Worm (Caenorhabditis elegans) whole organism, mixed stage, embryonic: ENCODE data around the gene H43I07.1.
A peak's percentile ranks its signal among the peaks of the same experiment; 100 is the strongest.

Source experiments
- M03D4.4 ChIP-seq: sonication (generic microtip); optimal IDR thresholded peaks from 2 replicates; lab custom pipeline; 2017; ENCODE audit warnings: mild to moderate bottlenecking, missing genetic modification characterization, missing compliant biosample characterization
- bed-3 ChIP-seq: fragments of 200-800 bp; sonication (Bioruptor generic); optimal IDR thresholded peaks from 3 replicates; lab custom pipeline; 2018; ENCODE audit warnings: mild to moderate bottlenecking, missing genetic modification characterization, moderate library complexity, missing compliant biosample characterization
- blmp-1 ChIP-seq: fragments of 150-350 bp; optimal IDR thresholded peaks from 2 replicates; lab custom pipeline; 2014; ENCODE audit warnings: missing biosample characterization, missing genetic modification characterization
- ceh-39 ChIP-seq: fragments of 150-350 bp; optimal IDR thresholded peaks from 2 replicates; lab custom pipeline; 2014; ENCODE audit warnings: missing biosample characterization, missing genetic modification characterization
- ceh-43 ChIP-seq: fragments of 200-800 bp; sonication (Bioruptor generic); optimal IDR thresholded peaks from 2 replicates; lab custom pipeline; 2018; ENCODE audit warnings: mild to moderate bottlenecking, missing genetic modification characterization, moderate library complexity, missing compliant biosample characterization
- ceh-83 ChIP-seq: fragments of 200-800 bp; sonication (Bioruptor generic); optimal IDR thresholded peaks from 2 replicates; lab custom pipeline; 2018; ENCODE audit warnings: mild to moderate bottlenecking, missing genetic modification characterization, missing compliant biosample characterization
- cnd-1 ChIP-seq: fragments of 200-800 bp; sonication (Bioruptor generic); optimal IDR thresholded peaks from 2 replicates; lab custom pipeline; 2018; ENCODE audit warnings: mild to moderate bottlenecking, missing genetic modification characterization, missing compliant biosample characterization
- drap-1 ChIP-seq: fragments of 200-800 bp; sonication (Bioruptor generic); optimal IDR thresholded peaks from 3 replicates; lab custom pipeline; 2018; ENCODE audit warnings: mild to moderate bottlenecking, missing genetic modification characterization, missing compliant biosample characterization
- elt-3 ChIP-seq: fragments of 150-350 bp; optimal IDR thresholded peaks from 2 replicates; lab custom pipeline; 2014; ENCODE audit warnings: missing biosample characterization, missing genetic modification characterization
- flh-1 ChIP-seq: fragments of 200-800 bp; sonication (Bioruptor generic); optimal IDR thresholded peaks from 2 replicates; lab custom pipeline; 2018; ENCODE audit warnings: mild to moderate bottlenecking, missing genetic modification characterization, moderate library complexity, missing compliant biosample characterization
- ham-2 ChIP-seq: fragments of 200-800 bp; sonication (Bioruptor generic); optimal IDR thresholded peaks from 2 replicates; lab custom pipeline; 2018; ENCODE audit warnings: mild to moderate bottlenecking, missing genetic modification characterization, missing compliant biosample characterization
- hlh-1 ChIP-seq: fragments of 150-350 bp; optimal IDR thresholded peaks from 2 replicates; lab custom pipeline; 2014; ENCODE audit warnings: missing biosample characterization, missing genetic modification reagents, missing genetic modification characterization
- lin-13 ChIP-seq: fragments of 150-350 bp; optimal IDR thresholded peaks from 2 replicates; lab custom pipeline; 2014; ENCODE audit warnings: missing biosample characterization, missing genetic modification characterization
- lin-32 ChIP-seq: fragments of 200-800 bp; sonication (Bioruptor generic); optimal IDR thresholded peaks from 2 replicates; lab custom pipeline; 2018; ENCODE audit warnings: mild to moderate bottlenecking, missing genetic modification characterization, missing compliant biosample characterization
- lsy-2 ChIP-seq: fragments of 150-350 bp; optimal IDR thresholded peaks from 2 replicates; lab custom pipeline; 2014; ENCODE audit warnings: missing biosample characterization, missing genetic modification characterization
- mab-5 ChIP-seq: fragments of 150-350 bp; optimal IDR thresholded peaks from 2 replicates; lab custom pipeline; 2014; ENCODE audit warnings: missing biosample characterization, missing genetic modification characterization
- mep-1 ChIP-seq: fragments of 150-350 bp; optimal IDR thresholded peaks from 2 replicates; lab custom pipeline; 2017; ENCODE audit warnings: missing biosample characterization, missing genetic modification reagents, missing genetic modification characterization, inconsistent platforms
- mls-2 ChIP-seq: sonication (generic microtip); optimal IDR thresholded peaks from 2 replicates; lab custom pipeline; 2016; ENCODE audit warnings: mild to moderate bottlenecking, missing genetic modification characterization, moderate library complexity, missing compliant biosample characterization
- nhr-12 ChIP-seq: fragments of 150-350 bp; optimal IDR thresholded peaks from 2 replicates; lab custom pipeline; 2014; ENCODE audit warnings: missing biosample characterization, missing genetic modification characterization
- nhr-2 ChIP-seq: fragments of 150-350 bp; optimal IDR thresholded peaks from 2 replicates; lab custom pipeline; 2014; ENCODE audit warnings: missing biosample characterization, missing genetic modification characterization
- nhr-237 ChIP-seq: fragments of 150-350 bp; optimal IDR thresholded peaks from 2 replicates; lab custom pipeline; 2014; ENCODE audit warnings: missing biosample characterization, missing genetic modification characterization
- nhr-28 ChIP-seq: fragments of 150-350 bp; optimal IDR thresholded peaks from 2 replicates; lab custom pipeline; 2014; ENCODE audit warnings: missing biosample characterization, missing genetic modification characterization
- nhr-76 ChIP-seq: sonication (generic microtip); optimal IDR thresholded peaks from 2 replicates; lab custom pipeline; 2017; ENCODE audit warnings: missing biosample characterization, missing genetic modification characterization
- pha-4 ChIP-seq: fragments of 150-350 bp; optimal IDR thresholded peaks from 2 replicates; lab custom pipeline; 2018; ENCODE audit warnings: missing biosample characterization, missing genetic modification reagents, missing genetic modification characterization
- sem-2 ChIP-seq: fragments of 200-800 bp; sonication (Bioruptor generic); optimal IDR thresholded peaks from 2 replicates; lab custom pipeline; 2018; ENCODE audit warnings: mild to moderate bottlenecking, missing genetic modification characterization, missing compliant biosample characterization
- snpc-4 ChIP-seq: fragments of 150-350 bp; optimal IDR thresholded peaks from 2 replicates; lab custom pipeline; 2014; ENCODE audit warnings: missing biosample characterization, missing genetic modification characterization
- sptf-1 ChIP-seq: sonication (generic microtip); optimal IDR thresholded peaks from 2 replicates; lab custom pipeline; 2017; ENCODE audit warnings: mild to moderate bottlenecking, missing genetic modification characterization, moderate library complexity, missing compliant biosample characterization
- tbx-8 ChIP-seq: fragments of 200-800 bp; sonication (Bioruptor generic); optimal IDR thresholded peaks from 2 replicates; lab custom pipeline; 2018; ENCODE audit warnings: mild to moderate bottlenecking, missing genetic modification characterization, moderate library complexity, missing compliant biosample characterization
- unc-120 ChIP-seq: sonication (generic microtip); optimal IDR thresholded peaks from 2 replicates; lab custom pipeline; 2017; ENCODE audit warnings: missing genetic modification characterization, missing compliant biosample characterization; ENCODE audit not compliant: poor library complexity, severe bottlenecking
- unc-39 ChIP-seq: fragments of 150-350 bp; optimal IDR thresholded peaks from 2 replicates; lab custom pipeline; 2014; ENCODE audit warnings: missing biosample characterization, missing genetic modification characterization
- unc-62 ChIP-seq: fragments of 150-350 bp; optimal IDR thresholded peaks from 2 replicates; lab custom pipeline; 2014; ENCODE audit warnings: missing biosample characterization, missing genetic modification reagents, missing genetic modification characterization
- zip-8 ChIP-seq: fragments of 150-350 bp; optimal IDR thresholded peaks from 2 replicates; lab custom pipeline; 2014; ENCODE audit warnings: missing biosample characterization, missing genetic modification characterization

The H43I07.1 gene

DNA sequence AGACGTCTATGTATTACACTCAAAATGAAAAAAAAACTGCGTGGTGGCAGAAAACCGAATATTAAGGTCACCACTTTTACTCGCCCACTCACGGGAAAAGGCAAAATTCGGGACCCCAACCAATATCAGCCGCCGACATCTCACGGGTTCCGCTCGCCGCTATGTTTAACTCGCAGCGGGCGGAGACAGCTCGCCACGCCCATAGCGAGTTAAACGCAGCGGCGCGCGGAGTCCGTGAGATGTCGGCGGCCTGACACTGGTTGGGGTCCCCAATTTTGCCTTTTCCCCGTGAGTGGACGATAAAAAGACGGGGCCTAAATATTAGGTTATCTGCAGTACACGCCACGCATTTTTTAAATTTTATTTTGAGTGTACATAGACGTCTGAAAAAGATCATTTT lies 22.0 kb upstream of the H43I07.1 start:
- TF ChIP-seq mls-2 (tag; lab: Kevin White, UChicago) (no peak), lsy-2 (tag; lab: Kevin White, UChicago) (no peak), ham-2 (no peak), bed-3 (GFP tag; lab: Kevin White, UChicago) (no peak), hlh-1 (tag; lab: Kevin White, UChicago) (no peak), elt-3 (tag; lab: Kevin White, UChicago) (no peak), nhr-76 (tag; lab: Kevin White, UChicago) (no peak), sem-2 (GFP tag; lab: Kevin White, UChicago) (no peak), snpc-4 (tag; lab: Kevin White, UChicago) (no peak), zip-8 (tag; lab: Kevin White, UChicago) (no peak), blmp-1 (tag; lab: Kevin White, UChicago) (no peak), lin-32 (GFP tag; lab: Kevin White, UChicago) (no peak), ceh-83 (GFP tag; lab: Kevin White, UChicago) (no peak), unc-39 (tag; lab: Kevin White, UChicago) (no peak), sptf-1 (tag; lab: Kevin White, UChicago) (no peak), pha-4 (tag; lab: Kevin White, UChicago) (no peak), mep-1 (tag; lab: Kevin White, UChicago) (no peak), nhr-237 (no peak), unc-120 (no peak)

DNA sequence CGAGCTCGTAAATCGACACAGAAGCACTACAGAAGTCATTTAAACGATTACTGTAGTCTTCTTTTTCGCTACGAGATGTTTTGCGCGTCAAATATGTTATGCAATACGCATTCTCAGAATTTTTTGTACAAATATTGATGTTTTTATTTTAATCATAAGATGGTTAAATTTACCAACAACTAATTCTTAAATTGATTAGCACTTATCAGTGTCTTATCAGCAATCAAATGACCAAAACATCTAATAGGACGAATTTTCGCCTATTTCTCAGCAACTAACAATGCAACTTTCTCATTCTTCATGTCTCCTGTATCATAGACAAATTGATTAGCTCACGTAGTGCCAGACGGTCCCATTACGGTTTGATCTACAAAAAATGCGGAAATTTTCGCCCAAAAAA lies 18.6 kb upstream of the H43I07.1 start:
- no peak for TF ChIP-seq zip-8 (tag; lab: Kevin White, UChicago)
- TF ChIP-seq blmp-1 (tag; lab: Kevin White, UChicago): no peak
- TF ChIP-seq tbx-8: no peak
- no peak for TF ChIP-seq drap-1 (GFP tag; lab: Kevin White, UChicago)
- no peak for TF ChIP-seq sptf-1 (tag; lab: Kevin White, UChicago)
- TF ChIP-seq M03D4.4 (tag; lab: Kevin White, UChicago): no peak
- TF ChIP-seq elt-3 (tag; lab: Kevin White, UChicago): no peak
- TF ChIP-seq mls-2 (tag; lab: Kevin White, UChicago): no peak
- TF ChIP-seq pha-4 (tag; lab: Kevin White, UChicago): no peak
- TF ChIP-seq unc-120: no peak
- no peak for TF ChIP-seq nhr-12 (tag; lab: Kevin White, UChicago)

DNA sequence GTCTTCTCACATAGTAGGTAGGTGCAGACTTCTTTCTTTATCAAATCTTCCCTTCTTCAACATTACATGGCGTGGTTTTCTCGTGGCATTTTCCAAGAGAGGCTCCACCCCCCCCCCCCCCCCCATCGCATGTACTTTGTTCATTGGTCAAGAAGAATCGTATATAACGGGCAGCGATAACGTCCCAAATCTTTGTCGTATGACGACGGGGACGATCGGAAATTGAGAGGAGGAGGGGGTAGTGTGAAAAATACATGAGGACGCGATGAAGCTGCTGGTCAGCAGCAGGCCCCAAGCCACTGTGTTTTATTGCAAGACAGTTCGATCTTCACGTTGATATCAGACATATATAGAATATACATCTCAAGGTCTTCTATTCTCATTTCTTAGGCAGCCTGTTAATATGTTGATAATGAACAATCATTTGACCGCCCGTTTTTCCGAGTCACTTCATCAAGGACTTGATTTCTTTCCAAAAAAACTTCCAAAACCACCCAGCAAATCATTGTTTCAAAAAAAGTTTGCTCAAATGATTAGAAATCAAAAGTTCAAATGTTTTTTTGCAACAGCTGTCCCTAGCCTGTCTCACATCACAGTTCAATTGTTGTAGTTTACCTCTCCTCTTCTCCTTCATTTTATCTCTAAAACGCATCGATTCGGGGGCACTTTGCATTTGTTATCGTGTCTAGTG lies 17.9 kb upstream of the H43I07.1 start:
- TF ChIP-seq ceh-43 (GFP tag; lab: Kevin White, UChicago) (no peak), ham-2 (peak; percentile 6)

DNA sequence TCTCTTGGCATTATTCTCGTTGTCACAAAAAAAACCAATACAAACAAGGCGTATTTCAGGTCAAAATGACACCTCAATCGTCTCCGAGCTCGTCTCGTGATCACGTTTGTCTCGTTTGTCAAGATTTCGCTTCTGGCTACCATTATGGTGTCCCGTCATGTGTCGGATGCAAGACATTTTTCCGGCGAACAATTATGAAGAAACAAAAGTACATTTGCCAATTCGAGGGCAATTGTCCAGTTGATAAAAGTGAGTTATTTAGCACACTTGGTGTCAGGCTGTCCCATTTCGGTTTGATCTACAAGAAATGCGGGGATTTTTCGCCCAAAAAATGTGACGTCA lies 17.4 kb upstream of the H43I07.1 start, which contains the start of gene nhr-114:
nhr-114 (plus strand) TSS at position 59 of the 342 bp plus-strand sequence.
- TF ChIP-seq lsy-2 (tag; lab: Kevin White, UChicago) (no peak), sem-2 (GFP tag; lab: Kevin White, UChicago) (no peak), nhr-237 (no peak), ceh-83 (GFP tag; lab: Kevin White, UChicago) (no peak), flh-1 (GFP tag; lab: Kevin White, UChicago) (no peak), blmp-1 (tag; lab: Kevin White, UChicago) (no peak), mls-2 (tag; lab: Kevin White, UChicago) (no peak), cnd-1 (tag; lab: Kevin White, UChicago) (no peak), nhr-76 (tag; lab: Kevin White, UChicago) (no peak), nhr-28 (no peak), nhr-12 (tag; lab: Kevin White, UChicago) (no peak), lin-13 (no peak), unc-62 (GFP tag; lab: Kevin White, UChicago) (no peak), drap-1 (GFP tag; lab: Kevin White, UChicago) (no peak), mab-5 (no peak)

DNA sequence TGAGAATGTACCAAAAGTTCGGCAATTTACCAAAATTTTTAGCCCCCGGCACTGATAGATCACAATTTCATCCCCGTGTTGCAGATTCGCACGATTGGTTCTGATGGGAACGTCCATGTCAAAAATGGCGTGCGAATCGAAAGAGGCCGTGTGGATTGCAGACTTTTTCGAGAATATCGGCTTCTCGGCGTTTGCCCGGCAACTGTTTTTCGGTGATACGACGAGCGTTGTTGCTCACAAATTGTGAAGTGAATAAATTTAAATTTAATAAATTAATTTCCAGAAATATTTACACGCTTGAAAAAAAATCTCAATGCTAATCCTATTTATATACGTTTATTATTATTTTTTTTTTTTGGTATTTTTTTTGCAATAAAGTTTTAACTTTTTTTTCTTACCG lies 14.9 kb upstream of the H43I07.1 start:
- TF ChIP-seq nhr-237 (no peak), flh-1 (GFP tag; lab: Kevin White, UChicago) (no peak), nhr-2 (tag; lab: Kevin White, UChicago) (no peak), ham-2 (no peak), nhr-76 (tag; lab: Kevin White, UChicago) (no peak), ceh-83 (GFP tag; lab: Kevin White, UChicago) (no peak), ceh-43 (GFP tag; lab: Kevin White, UChicago) (no peak), cnd-1 (tag; lab: Kevin White, UChicago) (no peak), ceh-39 (tag; lab: Kevin White, UChicago) (no peak)
- TF ChIP-seq, all 35 proteins: peak for 0
